Fruit fly (Drosophila melanogaster) whole organism, prepupa: Measurements from ENCODE around the gene Cdc7.

Experiments
- Blimp-1 ChIP-seq: fragments of 200-800 bp; sonication (Bioruptor generic); optimal IDR thresholded peaks from 3 replicates; lab custom pipeline; 2017; ENCODE audit warnings: missing biosample characterization, missing genetic modification characterization, mild to moderate bottlenecking, moderate library complexity, missing genetic modification reagents
- CG10631 ChIP-seq: fragments of 200-800 bp; sonication (Bioruptor generic); optimal IDR thresholded peaks from 2 replicates; lab custom pipeline; 2016; ENCODE audit warnings: missing biosample characterization, missing genetic modification characterization
- CG10669 ChIP-seq: fragments of 200-800 bp; sonication (Bioruptor generic); optimal IDR thresholded peaks from 3 replicates; lab custom pipeline; 2018; ENCODE audit warnings: missing biosample characterization, mild to moderate bottlenecking, missing genetic modification characterization, moderate library complexity
- CG11294 ChIP-seq: fragments of 200-800 bp; sonication (Bioruptor generic); IDR thresholded peaks from 2 replicates; pipeline ENCODE4 v1.3.6; 2022; ENCODE audit warnings: missing biosample characterization, missing genetic modification characterization
- CG11762 ChIP-seq: fragments of 200-800 bp; sonication (Bioruptor generic); optimal IDR thresholded peaks from 3 replicates; lab custom pipeline; 2016; ENCODE audit warnings: missing biosample characterization, missing genetic modification characterization; ENCODE audit not compliant: insufficient read depth
- CG11902 ChIP-seq: fragments of 200-800 bp; sonication (Bioruptor generic); optimal IDR thresholded peaks from 3 replicates; lab custom pipeline; 2016; ENCODE audit warnings: missing biosample characterization, missing genetic modification characterization
- CG15336 ChIP-seq: fragments of 200-800 bp; sonication (Bioruptor generic); IDR thresholded peaks from 2 replicates; pipeline ENCODE4 v1.3.6; 2022; ENCODE audit warnings: missing biosample characterization, missing genetic modification characterization
- CG1621 ChIP-seq: fragments of 200-800 bp; sonication (Bioruptor generic); optimal IDR thresholded peaks from 3 replicates; lab custom pipeline; 2018; ENCODE audit warnings: missing biosample characterization, mild to moderate bottlenecking, missing genetic modification characterization
- CG16779 ChIP-seq: fragments of 200-800 bp; sonication (Bioruptor generic); optimal IDR thresholded peaks from 3 replicates; lab custom pipeline; 2017; ENCODE audit warnings: missing biosample characterization, mild to moderate bottlenecking, missing genetic modification characterization
- CG3032 ChIP-seq: fragments of 200-800 bp; optimal IDR thresholded peaks from 2 replicates; lab custom pipeline; 2019; ENCODE audit warnings: missing biosample characterization, mild to moderate bottlenecking, missing genetic modification characterization, moderate library complexity
- CG32006 ChIP-seq: fragments of 200-800 bp; sonication (Bioruptor generic); optimal IDR thresholded peaks from 3 replicates; lab custom pipeline; 2017; ENCODE audit warnings: missing biosample characterization, mild to moderate bottlenecking, missing genetic modification characterization
- CG34406 ChIP-seq: fragments of 200-800 bp; sonication (Bioruptor generic); optimal IDR thresholded peaks from 3 replicates; lab custom pipeline; 2016; ENCODE audit warnings: missing biosample characterization, missing genetic modification characterization
- CG3919 ChIP-seq: fragments of 200-800 bp; sonication (Bioruptor generic); optimal IDR thresholded peaks from 3 replicates; lab custom pipeline; 2016; ENCODE audit warnings: missing biosample characterization, missing genetic modification characterization
- CG4318 ChIP-seq: fragments of 200-800 bp; sonication (Bioruptor generic); optimal IDR thresholded peaks from 3 replicates; lab custom pipeline; 2017; ENCODE audit warnings: missing biosample characterization, mild to moderate bottlenecking, missing genetic modification characterization
- CG6276 ChIP-seq: fragments of 200-800 bp; sonication (Bioruptor generic); optimal IDR thresholded peaks from 2 replicates; lab custom pipeline; 2017; ENCODE audit warnings: missing biosample characterization, mild to moderate bottlenecking, missing genetic modification characterization
- CG6854 ChIP-seq: fragments of 200-800 bp; sonication (Bioruptor generic); optimal IDR thresholded peaks from 2 replicates; lab custom pipeline; 2017; ENCODE audit warnings: missing biosample characterization, mild to moderate bottlenecking, missing genetic modification characterization
- CG7368 ChIP-seq: fragments of 200-800 bp; sonication (Bioruptor generic); optimal IDR thresholded peaks from 3 replicates; lab custom pipeline; 2016; ENCODE audit warnings: missing biosample characterization, missing genetic modification characterization
- CG8119 ChIP-seq: fragments of 200-800 bp; sonication (Bioruptor generic); IDR thresholded peaks from 3 replicates; pipeline ENCODE4 v1.3.6; 2022; ENCODE audit warnings: missing biosample characterization, missing genetic modification characterization
- CG8632 ChIP-seq: fragments of 200-800 bp; sonication (Bioruptor generic); optimal IDR thresholded peaks from 3 replicates; lab custom pipeline; 2016; ENCODE audit warnings: missing biosample characterization, missing genetic modification characterization
- CG9139 ChIP-seq: fragments of 200-800 bp; sonication (Bioruptor generic); optimal IDR thresholded peaks from 3 replicates; lab custom pipeline; 2017; ENCODE audit warnings: missing biosample characterization, mild to moderate bottlenecking, missing genetic modification characterization
- Eip75B ChIP-seq: fragments of 200-800 bp; sonication (Bioruptor generic); optimal IDR thresholded peaks from 3 replicates; lab custom pipeline; 2016; ENCODE audit warnings: missing biosample characterization, missing genetic modification characterization
- Eip78C ChIP-seq: fragments of 200-800 bp; sonication (Bioruptor generic); peaks from one replicate; lab custom pipeline; 2016; ENCODE audit warnings: missing biosample characterization, missing genetic modification characterization
- Ets21C ChIP-seq: fragments of 200-800 bp; sonication (Bioruptor generic); optimal IDR thresholded peaks from 3 replicates; lab custom pipeline; 2016; ENCODE audit warnings: missing biosample characterization, missing genetic modification characterization
- Gug ChIP-seq: fragments of 200-800 bp; sonication (Bioruptor generic); IDR thresholded peaks from 2 replicates; pipeline ENCODE4 v1.3.6; 2022; ENCODE audit warnings: missing biosample characterization, missing genetic modification characterization
- Hr38 ChIP-seq: sonication (Bioruptor generic); optimal IDR thresholded peaks from 2 replicates; lab custom pipeline; 2016; ENCODE audit warnings: missing biosample characterization, missing genetic modification characterization
- Hr39 ChIP-seq: fragments of 200-800 bp; sonication (Bioruptor generic); optimal IDR thresholded peaks from 2 replicates; lab custom pipeline; 2016; ENCODE audit warnings: missing biosample characterization, missing genetic modification characterization
- Lpt ChIP-seq: fragments of 200-800 bp; sonication (Bioruptor generic); optimal IDR thresholded peaks from 3 replicates; lab custom pipeline; 2016; ENCODE audit warnings: missing biosample characterization, missing genetic modification characterization
- Met ChIP-seq: fragments of 200-800 bp; sonication (Bioruptor generic); optimal IDR thresholded peaks from 3 replicates; lab custom pipeline; 2016; ENCODE audit warnings: missing biosample characterization, missing genetic modification characterization
- OdsH ChIP-seq: fragments of 200-800 bp; sonication (Bioruptor generic); optimal IDR thresholded peaks from 3 replicates; lab custom pipeline; 2016; ENCODE audit warnings: missing biosample characterization, missing genetic modification characterization
- Smox ChIP-seq: fragments of 200-800 bp; sonication (Bioruptor generic); optimal IDR thresholded peaks from 3 replicates; lab custom pipeline; 2016; ENCODE audit warnings: missing biosample characterization, missing genetic modification characterization
- Sox102F ChIP-seq: fragments of 200-800 bp; sonication (Bioruptor generic); optimal IDR thresholded peaks from 2 replicates; lab custom pipeline; 2016; ENCODE audit warnings: missing biosample characterization, mild to moderate bottlenecking, missing genetic modification characterization
- Sox14 ChIP-seq: fragments of 200-800 bp; sonication (Bioruptor generic); optimal IDR thresholded peaks from 3 replicates; lab custom pipeline; 2016; ENCODE audit warnings: missing biosample characterization, missing genetic modification characterization
- Sox15 ChIP-seq: fragments of 200-800 bp; sonication (Bioruptor generic); optimal IDR thresholded peaks from 3 replicates; lab custom pipeline; 2016; ENCODE audit warnings: missing biosample characterization, missing genetic modification characterization
- achi ChIP-seq: fragments of 200-800 bp; sonication (Bioruptor generic); optimal IDR thresholded peaks from 3 replicates; lab custom pipeline; 2016; ENCODE audit warnings: missing biosample characterization, missing genetic modification characterization
- acj6 ChIP-seq: fragments of 200-800 bp; sonication (Bioruptor generic); optimal IDR thresholded peaks from 3 replicates; lab custom pipeline; 2016; ENCODE audit warnings: missing biosample characterization, missing genetic modification characterization
- dac ChIP-seq: fragments of 200-800 bp; sonication (Bioruptor generic); optimal IDR thresholded peaks from 2 replicates; lab custom pipeline; 2017; ENCODE audit warnings: missing biosample characterization, mild to moderate bottlenecking, missing genetic modification characterization
- dsx ChIP-seq: fragments of 200-800 bp; optimal IDR thresholded peaks from 3 replicates; lab custom pipeline; 2019; ENCODE audit warnings: missing biosample characterization, mild to moderate bottlenecking, missing genetic modification characterization, moderate library complexity; ENCODE audit not compliant: poor library complexity, severe bottlenecking
- esn ChIP-seq: fragments of 200-800 bp; sonication (Bioruptor generic); optimal IDR thresholded peaks from 2 replicates; lab custom pipeline; 2016; ENCODE audit warnings: missing biosample characterization, mild to moderate bottlenecking, missing genetic modification characterization, moderate library complexity
- fd59A ChIP-seq: fragments of 200-800 bp; sonication (Bioruptor generic); optimal IDR thresholded peaks from 2 replicates; lab custom pipeline; 2017; ENCODE audit warnings: missing biosample characterization, mild to moderate bottlenecking, missing genetic modification characterization, missing genetic modification reagents
- fd85E ChIP-seq: fragments of 200-800 bp; sonication (Bioruptor generic); optimal IDR thresholded peaks from 3 replicates; lab custom pipeline; 2016; ENCODE audit warnings: missing biosample characterization, missing genetic modification characterization
- fkh ChIP-seq: fragments of 200-800 bp; sonication (Bioruptor generic); optimal IDR thresholded peaks from 3 replicates; lab custom pipeline; 2017; ENCODE audit warnings: missing biosample characterization, mild to moderate bottlenecking, missing genetic modification characterization, moderate library complexity
- lz ChIP-seq: fragments of 200-800 bp; sonication (Bioruptor generic); optimal IDR thresholded peaks from 3 replicates; lab custom pipeline; 2016; ENCODE audit warnings: missing biosample characterization, missing genetic modification characterization
- net ChIP-seq: fragments of 200-800 bp; sonication (Bioruptor generic); optimal IDR thresholded peaks from 3 replicates; lab custom pipeline; 2016; ENCODE audit warnings: missing biosample characterization, missing genetic modification characterization
- salr ChIP-seq, 2 experiments: fragments of 200-800 bp; sonication (Bioruptor generic); optimal IDR thresholded peaks; 3 replicates each; lab custom pipeline; 2016 to 2018; ENCODE audit warnings: missing biosample characterization in 2 of 2, missing genetic modification characterization in 2 of 2, mild to moderate bottlenecking in 1 of 2
- spab ChIP-seq: fragments of 200-800 bp; sonication (Bioruptor generic); optimal IDR thresholded peaks from 2 replicates; lab custom pipeline; 2017; ENCODE audit warnings: missing biosample characterization, mild to moderate bottlenecking, missing genetic modification characterization, missing genetic modification reagents
- ss ChIP-seq, 2 experiments: fragments of 200-800 bp; sonication (Bioruptor generic); optimal IDR thresholded peaks; 2 replicates in 1 of 2; 3 replicates in 1 of 2; lab custom pipeline; 2017 to 2018; ENCODE audit warnings: mild to moderate bottlenecking in 2 of 2, missing biosample characterization in 2 of 2, missing genetic modification characterization in 2 of 2, moderate library complexity in 1 of 2
- topi ChIP-seq: fragments of 200-800 bp; sonication (Bioruptor generic); optimal IDR thresholded peaks from 3 replicates; lab custom pipeline; 2016; ENCODE audit warnings: missing biosample characterization, missing genetic modification characterization
- vri ChIP-seq: fragments of 200-800 bp; sonication (Bioruptor generic); optimal IDR thresholded peaks from 3 replicates; lab custom pipeline; 2016; ENCODE audit warnings: missing biosample characterization, mild to moderate bottlenecking, missing genetic modification characterization

Cdc7 gene

DNA sequence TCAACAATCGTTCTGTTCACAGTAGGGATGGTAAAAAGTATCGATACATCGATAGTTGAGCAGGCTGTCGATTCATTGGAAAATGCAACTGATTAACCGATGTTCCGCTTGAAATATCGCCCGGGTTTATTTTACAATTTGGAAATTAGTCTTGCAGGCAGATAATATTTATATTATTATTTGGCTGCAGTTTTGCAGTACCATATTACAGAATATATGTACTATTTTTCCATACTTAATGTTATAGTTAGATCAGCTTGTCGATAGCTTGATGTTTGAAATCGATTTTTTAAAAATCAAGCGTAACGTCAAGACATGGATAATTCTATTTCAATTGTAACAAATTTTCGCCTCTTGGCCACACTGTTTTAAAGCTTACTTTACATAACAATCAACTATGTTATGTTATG is 40.6 kb downstream of the Cdc7 start, which contains the start of gene CG14442 (continued):
- no peak for TF ChIP-seq CG6276
- TF ChIP-seq CG8632 (GFP tag; lab: Kevin White, UChicago): peak; percentile 20
- no peak for TF ChIP-seq CG6854 (GFP tag; lab: Kevin White, UChicago)
- no peak for TF ChIP-seq CG4318
- TF ChIP-seq lz: peak; percentile 60
- TF ChIP-seq Sox102F (GFP tag; lab: Kevin White, UChicago): no peak
- no peak for TF ChIP-seq fkh (GFP tag; lab: Kevin White, UChicago)
- TF ChIP-seq ss (GFP tag; optimal IDR thresholded peaks at IDR 0.05; lab: Kevin White, UChicago): no peak
- TF ChIP-seq Blimp-1: no peak
- peak; percentile 40 for TF ChIP-seq Ets21C (GFP tag; lab: Kevin White, UChicago)
- no peak for TF ChIP-seq net (GFP tag; lab: Kevin White, UChicago)
- TF ChIP-seq CG34406 (GFP tag; lab: Kevin White, UChicago): no peak
- TF ChIP-seq Hr39 (GFP tag; lab: Kevin White, UChicago): peak; percentile 47
- TF ChIP-seq CG7368: no peak
- TF ChIP-seq acj6 (GFP tag; lab: Kevin White, UChicago): no peak
- no peak for TF ChIP-seq Sox14 (GFP tag; lab: Kevin White, UChicago)
- peak; percentile 30 for TF ChIP-seq CG3919 (GFP tag; lab: Kevin White, UChicago)
- no peak for TF ChIP-seq CG11294
- TF ChIP-seq CG16779 (tag; lab: Kevin White, UChicago): no peak
- TF ChIP-seq CG15336 (GFP tag; lab: Robert Waterston, UW): no peak

DNA sequence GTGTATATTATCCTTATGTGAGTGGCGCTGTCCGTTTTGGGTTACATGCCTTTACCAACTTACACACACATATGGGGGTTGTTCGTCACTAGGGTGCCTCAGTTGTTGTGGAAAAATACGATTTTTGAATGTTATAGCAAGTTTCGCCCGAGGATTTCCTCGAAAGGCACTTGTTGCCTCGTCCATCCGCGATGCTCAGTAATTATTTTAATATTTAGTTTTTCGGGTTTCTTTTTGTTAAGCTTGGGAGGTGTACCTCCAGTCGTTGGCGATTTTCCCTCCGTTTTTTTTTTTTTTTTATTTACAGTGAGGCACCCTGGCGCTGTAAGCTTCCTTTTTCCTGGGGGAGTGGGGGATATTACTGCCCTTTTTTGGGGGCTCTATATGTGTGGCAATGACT is 42.1 kb downstream of the Cdc7 start:
- TF ChIP-seq CG3032 (peak; percentile 70), lz (peak; percentile 81), dsx (GFP tag; lab: Kevin White, UChicago) (peak; percentile 68), Gug (GFP tag; lab: Robert Waterston, UW) (peak; percentile 43; the same call in 1 of the 2 replicates), Smox (GFP tag; lab: Kevin White, UChicago) (peak; percentile 82), fd85E (GFP tag; lab: Kevin White, UChicago) (peak; percentile 14), CG1621 (tag; lab: Kevin White, UChicago) (peak; percentile 55), CG15336 (GFP tag; lab: Robert Waterston, UW) (peak; percentile 89), vri (GFP tag; lab: Kevin White, UChicago) (peak; percentile 71), fd59A (GFP tag; lab: Kevin White, UChicago) (peak; percentile 68), CG4318 (no peak), Hr39 (GFP tag; lab: Kevin White, UChicago) (peak; percentile 73), esn (GFP tag; lab: Kevin White, UChicago) (peak; percentile 86), Lpt (GFP tag; lab: Kevin White, UChicago) (peak; percentile 64), CG8632 (GFP tag; lab: Kevin White, UChicago) (peak; percentile 79), CG6276 (peak; percentile 72), CG11902 (GFP tag; lab: Kevin White, UChicago) (peak; percentile 41), Eip78C (GFP tag; lab: Kevin White, UChicago) (peak; percentile 95), Met (GFP tag; lab: Kevin White, UChicago) (peak; percentile 86), Sox15 (GFP tag; lab: Kevin White, UChicago) (peak; percentile 50), net (GFP tag; lab: Kevin White, UChicago) (peak; percentile 76), Hr38 (GFP tag; lab: Kevin White, UChicago) (no peak), CG10631 (peak; percentile 70), CG7368 (peak; percentile 67), CG16779 (tag; lab: Kevin White, UChicago) (peak; percentile 64), achi (peak; percentile 73), acj6 (GFP tag; lab: Kevin White, UChicago) (peak; percentile 81), CG11762 (GFP tag; lab: Kevin White, UChicago) (peak; percentile 56), dac (peak; percentile 51), CG10669 (GFP tag; lab: Kevin White, UChicago) (peak; percentile 71), CG34406 (GFP tag; lab: Kevin White, UChicago) (peak; percentile 73), OdsH (peak; percentile 80), salr (GFP tag; optimal IDR thresholded peaks at IDR 0.05; lab: Kevin White, UChicago) (peak; percentile 25 to 33), CG11294 (peak; percentile 35; the same call in 1 of the 2 replicates), CG6854 (GFP tag; lab: Kevin White, UChicago) (peak; percentile 58), CG9139 (GFP tag; lab: Kevin White, UChicago) (peak; percentile 61), Eip75B (peak; percentile 76), topi (peak; percentile 82), CG32006 (GFP tag; lab: Kevin White, UChicago) (peak; percentile 76), spab (GFP tag; lab: Kevin White, UChicago) (peak; percentile 66), CG8119 (GFP tag; lab: Robert Waterston, UW) (peak; percentile 85)
